Worm (Caenorhabditis elegans) whole organism, midembryonic: ENCODE results near the gene F01D5.3.
"Not testable (repeated sequence)": the region's sequence is repeated elsewhere in the genome, so short reads cannot be mapped to it uniquely, and the experiment has no call there.

Experiments
- flt-1 ChIP-seq: fragments of 200-800 bp; sonication (Bioruptor generic); IDR thresholded peaks from 2 replicates; pipeline ENCODE4 v1.3.6; 2022; ENCODE audit warnings: missing genetic modification characterization, missing compliant biosample characterization
- ztf-29 ChIP-seq: fragments of 200-800 bp; sonication (Bioruptor generic); IDR thresholded peaks from 2 replicates; pipeline ENCODE4 v1.3.6; 2022; ENCODE audit warnings: missing genetic modification reagents, missing genetic modification characterization, missing compliant biosample characterization

DNA sequence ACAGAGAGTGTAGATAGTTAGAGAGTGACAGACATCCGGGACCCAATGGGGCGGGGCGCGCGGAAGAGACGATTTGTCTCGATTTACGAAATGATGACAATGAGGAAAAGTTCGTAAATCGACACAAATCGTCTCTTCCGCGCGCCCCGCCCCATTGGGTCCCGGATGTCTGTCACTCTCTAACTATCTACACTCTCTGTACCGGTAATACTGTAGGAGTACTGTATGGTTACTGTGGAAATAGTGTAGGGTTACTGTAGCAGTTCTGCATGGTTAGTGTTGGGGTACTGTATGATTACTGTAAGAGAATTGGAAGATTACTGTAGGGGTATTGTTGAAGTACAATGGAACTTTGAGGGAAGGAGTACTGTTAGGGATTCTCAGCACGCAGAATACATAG is 21.3 kb upstream of the F01D5.3 start, which contains the start of gene F01D5.10:
- TF ChIP-seq ztf-29, flt-1 (GFP tag; lab: Robert Waterston, UW): not testable (repeated sequence)
